Fruit fly (Drosophila melanogaster) whole organism, pupa: ENCODE results near the gene tgy.

Experiments used
- CG12605 ChIP-seq: fragments of 200-800 bp; sonication (Bioruptor generic); IDR thresholded peaks from 2 replicates; pipeline ENCODE4 v1.3.6; 2022; ENCODE audit warnings: missing biosample characterization, missing genetic modification characterization
- CG8301 ChIP-seq: fragments of 200-800 bp; sonication (Bioruptor generic); optimal IDR thresholded peaks from 2 replicates; lab custom pipeline; 2018; ENCODE audit warnings: missing biosample characterization, mild to moderate bottlenecking, missing genetic modification characterization
- CG9948 ChIP-seq: fragments of 200-800 bp; sonication (Bioruptor generic); optimal IDR thresholded peaks from 2 replicates; lab custom pipeline; 2018; ENCODE audit warnings: missing biosample characterization, mild to moderate bottlenecking, missing genetic modification characterization, moderate library complexity
- EcR ChIP-seq: fragments of 200-800 bp; sonication (Bioruptor generic); optimal IDR thresholded peaks from 3 replicates; lab custom pipeline; 2019; ENCODE audit warnings: missing biosample characterization, missing genetic modification characterization, mild to moderate bottlenecking, moderate library complexity, missing genetic modification reagents
- Pif1A ChIP-seq: fragments of 200-800 bp; sonication (Bioruptor generic); optimal IDR thresholded peaks from 3 replicates; lab custom pipeline; 2016; ENCODE audit warnings: missing biosample characterization, missing genetic modification characterization
- Snoo ChIP-seq: fragments of 200-800 bp; sonication (Bioruptor generic); optimal IDR thresholded peaks from 3 replicates; lab custom pipeline; 2017; ENCODE audit warnings: missing biosample characterization, mild to moderate bottlenecking, missing genetic modification characterization, inconsistent platforms
- gl ChIP-seq: fragments of 200-800 bp; sonication (Bioruptor generic); optimal IDR thresholded peaks from 2 replicates; lab custom pipeline; 2018; ENCODE audit warnings: missing biosample characterization, mild to moderate bottlenecking, missing genetic modification characterization

dm6 chrX:19127216-19127615 lies at the start of gene tgy:
- TF ChIP-seq CG12605 (GFP tag; lab: Robert Waterston, UW) = no peak
- no peak for TF ChIP-seq CG9948 (tag; lab: Kevin White, UChicago)
- TF ChIP-seq CG8301 (tag; lab: Kevin White, UChicago) = no peak
- no peak for TF ChIP-seq EcR (GFP tag; lab: Kevin White, UChicago)
- no peak for TF ChIP-seq gl (tag; lab: Kevin White, UChicago)
- no peak for TF ChIP-seq Pif1A (GFP tag; lab: Kevin White, UChicago)
- TF ChIP-seq Snoo (tag; lab: Kevin White, UChicago) = no peak
